Fruit fly (Drosophila melanogaster): ENCODE results near the gene Ndc1.
A peak's percentile ranks its signal among the peaks of the same experiment; 100 is the strongest.

The Ndc1 gene

DNA sequence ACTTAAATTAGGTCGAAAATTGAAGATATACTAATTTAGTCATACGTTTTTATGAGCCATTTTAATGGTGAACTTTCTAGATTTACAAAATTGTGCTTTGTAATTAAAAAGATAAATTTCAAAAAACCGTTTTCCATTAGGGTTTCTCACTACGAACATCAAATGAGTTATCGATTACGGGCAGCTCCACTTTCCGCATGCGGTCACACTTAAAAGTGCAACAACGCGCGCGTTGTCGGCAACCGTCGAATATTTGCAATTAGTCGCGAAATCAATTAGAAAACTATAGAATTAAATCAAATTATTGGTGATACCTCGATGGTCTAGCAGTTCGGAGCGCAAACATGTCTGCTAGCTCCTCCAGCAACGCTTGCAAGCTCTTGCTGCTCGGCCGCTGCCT lies at the start of gene Ndc1:
Gene Ndc1, plus strand, starts transcription at position 200 of the 400 bp plus-strand sequence.
- TF ChIP-seq CG8478 (optimal IDR thresholded peaks at IDR 0.05) (no peak), CTCF (optimal IDR thresholded peaks at IDR 0.05) (no peak)

DNA sequence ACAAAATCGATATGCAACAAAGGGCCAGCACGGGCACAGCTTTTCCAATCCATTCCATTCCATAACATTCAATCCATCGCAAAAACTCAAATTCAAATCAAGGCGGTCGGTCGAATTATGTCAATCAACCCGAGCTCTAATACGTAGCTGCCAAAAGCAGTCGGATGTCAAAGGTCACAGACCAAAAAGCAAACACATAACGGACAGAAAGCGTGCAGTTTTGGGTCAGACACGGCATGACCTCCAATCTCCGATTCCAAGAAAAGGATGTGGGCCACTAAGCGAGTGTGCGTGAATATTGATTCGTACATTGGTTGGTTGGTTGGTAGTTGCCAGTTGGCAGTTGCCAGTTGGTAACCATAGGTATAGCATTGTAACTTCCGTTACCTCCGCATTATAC lies 49.4 kb upstream of the Ndc1 start:
- TF ChIP-seq CG8478 (optimal IDR thresholded peaks at IDR 0.05): no peak

DNA sequence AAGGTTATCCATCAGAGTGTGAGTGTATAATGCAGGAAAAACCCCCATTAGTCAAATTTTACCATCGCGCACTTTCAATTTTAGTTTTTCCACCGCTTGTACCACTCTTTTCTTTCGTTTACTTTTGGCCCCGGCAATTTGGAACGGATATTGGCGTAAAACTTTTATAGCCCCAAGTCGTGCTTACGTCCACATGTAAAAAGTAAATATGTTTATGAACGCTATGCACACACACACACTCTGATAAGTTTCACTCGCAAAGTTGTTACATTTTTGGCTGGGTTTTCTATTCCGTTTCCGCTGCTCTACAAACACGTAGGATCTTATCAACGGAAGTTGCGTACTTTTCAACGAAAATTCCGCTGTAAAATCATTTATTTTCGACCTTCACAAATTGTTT lies 47.5 kb upstream of the Ndc1 start:
- TF ChIP-seq CG8478 (optimal IDR thresholded peaks at IDR 0.05) (no peak), CTCF (optimal IDR thresholded peaks at IDR 0.05) (no peak)

DNA sequence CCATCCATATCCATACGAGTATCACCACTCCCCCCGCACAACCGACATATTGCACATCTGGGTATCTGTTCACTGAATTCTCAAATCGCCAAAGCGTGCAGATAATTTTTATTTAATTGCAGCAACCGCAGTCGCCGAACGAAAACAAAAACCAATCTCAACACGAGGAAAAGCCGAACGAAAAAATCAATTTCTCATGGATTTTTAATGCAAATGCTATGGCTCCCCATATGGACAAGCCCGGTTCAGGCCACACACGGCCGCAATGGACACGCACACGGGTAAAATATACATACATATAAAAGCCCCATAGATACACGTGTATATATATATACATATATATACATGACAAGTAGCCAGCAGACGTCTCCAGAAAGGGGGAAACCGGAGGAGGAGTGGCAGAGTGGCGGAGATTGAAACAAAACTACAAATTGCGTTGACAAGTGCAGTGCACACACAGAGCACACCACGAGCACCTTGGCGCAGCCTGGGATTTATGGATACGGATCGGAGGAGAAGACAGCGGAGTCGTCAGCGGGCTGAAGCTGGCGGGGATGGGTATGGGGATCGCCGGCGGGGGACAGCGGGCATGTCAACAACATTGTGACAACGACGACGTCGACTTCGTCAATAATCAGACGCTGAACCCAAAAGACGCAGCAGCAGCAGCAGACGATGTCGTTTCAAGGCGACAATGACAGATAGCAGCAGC lies 46.4 kb upstream of the Ndc1 start:
- TF ChIP-seq CG8478 (optimal IDR thresholded peaks at IDR 0.05) (no peak), CTCF (optimal IDR thresholded peaks at IDR 0.05) (no peak)

DNA sequence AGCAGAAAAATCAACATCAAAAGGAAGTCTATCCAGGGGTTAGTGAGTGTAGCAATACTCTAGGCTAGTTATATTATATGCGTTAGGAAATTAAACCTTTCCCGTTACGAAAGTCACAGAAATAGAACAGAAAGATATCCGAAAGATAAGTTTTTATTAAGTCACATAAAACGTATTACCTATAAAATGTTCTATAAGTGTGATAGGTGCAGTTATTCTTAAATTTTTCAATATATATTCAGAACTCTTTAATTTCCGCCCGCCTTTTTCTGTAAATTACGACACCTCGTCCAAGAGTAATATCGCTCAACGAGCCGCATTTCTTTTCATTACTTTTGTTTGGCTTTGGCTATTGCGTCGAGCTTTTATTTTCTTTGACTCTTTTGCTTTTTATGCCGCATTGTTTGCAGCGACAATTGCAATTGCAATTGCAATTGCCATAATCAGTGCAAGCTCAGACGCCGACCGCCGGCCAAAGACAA lies 45.8 kb upstream of the Ndc1 start:
- TF ChIP-seq CTCF (optimal IDR thresholded peaks at IDR 0.05) (no peak), CG8478 (optimal IDR thresholded peaks at IDR 0.05) (no peak)

DNA sequence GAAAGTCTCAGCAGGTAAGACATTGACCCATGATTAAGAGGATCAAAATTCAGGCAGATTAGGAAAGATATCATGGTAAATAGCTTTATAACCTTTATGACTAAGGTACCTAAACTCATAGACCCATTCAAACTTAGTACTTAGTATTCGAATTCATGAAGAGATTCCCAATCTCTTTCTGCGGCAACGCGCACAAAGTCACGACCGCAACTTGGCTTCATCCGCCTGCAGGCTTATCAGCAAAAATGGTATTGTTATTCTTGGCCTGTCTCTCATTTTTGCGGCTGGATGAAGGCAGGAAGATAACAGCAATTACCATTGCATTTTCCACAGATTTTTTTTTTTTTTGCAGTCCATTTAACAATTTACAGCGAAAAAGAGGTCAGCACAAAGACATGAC lies 43.9 kb upstream of the Ndc1 start:
- TF ChIP-seq CTCF (optimal IDR thresholded peaks at IDR 0.05): no peak
- no peak for TF ChIP-seq CG8478 (optimal IDR thresholded peaks at IDR 0.05)

DNA sequence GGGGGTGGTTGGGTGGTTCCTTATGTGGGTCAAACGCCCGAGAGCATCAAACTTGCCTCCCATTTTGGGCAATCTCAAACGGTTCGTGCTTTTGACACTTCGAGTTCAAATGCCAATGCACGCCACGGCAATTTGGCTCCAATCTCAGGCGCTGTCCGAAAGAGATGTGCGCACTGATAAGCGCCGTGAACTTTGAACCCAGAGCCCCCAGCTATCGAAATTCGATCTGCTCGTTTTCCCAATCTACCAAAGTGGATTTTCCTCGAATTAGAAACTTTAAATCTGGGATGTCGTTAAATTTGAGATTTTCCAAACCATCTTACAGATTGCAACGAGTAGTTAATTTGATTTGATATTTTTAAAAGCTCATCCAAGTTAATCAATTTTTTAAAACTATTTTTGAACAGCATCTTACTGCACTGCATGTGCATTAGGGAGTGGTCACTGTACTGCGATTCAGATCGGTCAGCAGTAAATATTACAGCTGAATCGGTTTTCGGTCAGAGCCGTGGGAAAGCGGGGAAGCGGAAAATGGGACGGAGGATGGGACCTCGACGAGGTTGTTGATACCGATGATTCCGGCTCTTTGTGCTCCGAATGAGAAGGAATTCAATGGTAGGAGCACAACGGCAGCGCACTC lies 40.0 kb upstream of the Ndc1 start:
- TF ChIP-seq CG8478 (optimal IDR thresholded peaks at IDR 0.05) (no peak), CTCF (optimal IDR thresholded peaks at IDR 0.05) (no peak)

DNA sequence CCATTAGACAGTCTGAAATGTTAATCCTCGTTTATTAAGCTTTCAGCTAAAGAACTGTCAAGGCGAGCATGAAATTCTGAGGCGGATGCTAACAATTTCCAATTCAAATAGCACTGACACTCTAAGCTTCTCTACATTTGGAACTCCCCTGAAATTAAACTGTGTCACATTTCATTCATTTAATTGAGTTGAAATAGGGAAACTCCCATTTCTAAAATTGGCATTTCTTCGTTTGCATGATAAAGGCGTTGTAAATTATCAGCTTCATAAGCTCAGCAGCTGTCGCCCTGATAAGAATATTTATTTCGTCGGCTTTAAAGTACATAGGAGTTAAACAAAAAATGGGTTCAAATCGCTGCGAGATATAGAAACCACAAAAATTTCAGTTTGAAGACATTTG lies 39.0 kb upstream of the Ndc1 start:
- TF ChIP-seq CTCF (optimal IDR thresholded peaks at IDR 0.05): no peak
- TF ChIP-seq CG8478 (optimal IDR thresholded peaks at IDR 0.05): no peak

DNA sequence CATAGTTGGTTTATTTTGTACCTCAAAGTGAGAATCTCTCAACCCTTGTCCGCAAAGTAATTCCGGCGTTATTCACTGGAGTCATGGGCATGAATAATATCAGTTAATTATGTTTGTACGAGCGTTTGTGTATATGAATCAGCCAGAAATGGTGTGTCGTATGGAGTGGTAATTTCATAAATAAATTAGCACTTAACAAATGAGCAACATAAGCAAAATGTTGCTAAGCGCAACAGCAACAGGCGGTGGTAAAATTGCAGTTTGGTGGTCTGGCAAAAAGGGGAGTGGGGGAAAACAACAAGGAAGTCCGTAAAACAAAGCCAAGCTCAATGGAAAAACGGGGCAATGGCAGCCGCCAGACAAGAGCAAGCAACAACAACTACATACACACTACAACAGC lies 38.5 kb upstream of the Ndc1 start:
- TF ChIP-seq CG8478 (optimal IDR thresholded peaks at IDR 0.05) (no peak), CTCF (optimal IDR thresholded peaks at IDR 0.05) (no peak)

DNA sequence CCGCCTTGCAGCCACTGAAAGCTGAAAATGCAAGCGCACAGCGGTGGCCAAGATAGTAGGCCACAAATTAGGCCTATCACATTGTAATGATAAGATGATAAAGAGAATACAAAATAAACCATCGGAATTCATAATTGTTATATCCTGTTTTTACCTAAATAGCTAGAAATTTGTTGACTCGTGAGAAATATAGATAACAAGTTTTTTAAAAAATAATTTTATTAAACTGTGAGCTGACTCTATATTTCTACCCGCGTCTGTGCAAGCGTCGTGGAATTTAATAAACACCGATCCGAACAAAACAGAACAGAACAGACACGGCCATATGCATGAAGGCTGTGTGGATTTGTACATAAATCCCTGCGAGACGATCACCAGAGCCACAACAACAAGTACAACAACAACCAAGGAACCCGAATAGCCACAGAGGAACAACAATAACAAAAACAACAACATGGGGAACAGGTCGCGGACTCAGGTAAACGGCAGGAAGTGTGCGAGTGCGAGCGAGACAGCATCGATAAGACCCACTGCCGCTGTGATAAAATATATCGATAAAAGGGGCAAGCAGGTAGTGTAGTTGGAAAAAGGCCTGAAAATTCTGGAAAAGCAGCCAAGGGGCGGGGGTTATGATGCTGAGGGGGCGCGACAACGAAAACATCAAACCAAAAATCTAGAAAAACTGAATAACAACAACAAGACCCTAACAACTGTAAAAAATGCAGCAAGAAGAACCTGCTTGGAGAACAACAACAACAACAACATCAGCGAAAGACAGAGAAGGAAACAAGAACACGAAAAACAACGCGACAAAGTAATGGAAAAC lies 37.7 kb upstream of the Ndc1 start:
- TF ChIP-seq CTCF (optimal IDR thresholded peaks at IDR 0.05) (no peak), CG8478 (optimal IDR thresholded peaks at IDR 0.05) (no peak)

DNA sequence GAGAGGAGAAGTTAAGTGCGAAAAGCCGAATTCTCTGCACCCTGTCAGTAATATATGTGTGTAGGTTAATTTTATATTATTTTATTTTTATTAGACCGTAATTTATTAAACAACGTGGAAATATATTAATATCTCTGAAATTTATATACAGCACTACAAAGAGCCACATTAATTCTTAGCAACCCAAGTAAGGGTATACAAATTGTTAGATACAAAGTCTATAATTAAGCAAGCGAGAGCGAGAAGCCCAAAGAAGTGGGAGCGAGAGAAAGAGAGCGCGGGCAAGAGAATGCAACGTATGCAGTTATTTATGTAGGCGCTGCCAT lies 37.1 kb upstream of the Ndc1 start:
- no peak for TF ChIP-seq CTCF (optimal IDR thresholded peaks at IDR 0.05)

DNA sequence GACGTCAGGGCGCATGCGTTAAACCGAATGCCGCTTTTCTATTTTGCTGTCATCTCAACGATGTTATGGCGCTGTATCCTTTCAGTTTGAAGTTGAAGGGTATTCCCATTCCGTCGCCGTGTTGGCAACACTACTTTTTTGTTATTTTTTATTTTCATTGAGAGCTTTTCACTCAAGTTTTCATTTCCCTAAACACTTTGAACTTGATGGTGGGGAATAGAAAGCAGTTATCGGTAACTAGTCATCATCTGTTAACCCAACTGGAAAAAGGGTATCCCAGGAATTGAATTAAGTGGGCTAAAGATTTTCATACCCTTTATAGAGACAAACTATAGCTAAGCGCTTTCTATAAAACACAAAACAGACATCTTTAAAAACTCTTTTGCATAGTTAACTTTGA lies 36.6 kb upstream of the Ndc1 start:
- TF ChIP-seq CG8478 (optimal IDR thresholded peaks at IDR 0.05): no peak
- no peak for TF ChIP-seq CTCF (optimal IDR thresholded peaks at IDR 0.05)

DNA sequence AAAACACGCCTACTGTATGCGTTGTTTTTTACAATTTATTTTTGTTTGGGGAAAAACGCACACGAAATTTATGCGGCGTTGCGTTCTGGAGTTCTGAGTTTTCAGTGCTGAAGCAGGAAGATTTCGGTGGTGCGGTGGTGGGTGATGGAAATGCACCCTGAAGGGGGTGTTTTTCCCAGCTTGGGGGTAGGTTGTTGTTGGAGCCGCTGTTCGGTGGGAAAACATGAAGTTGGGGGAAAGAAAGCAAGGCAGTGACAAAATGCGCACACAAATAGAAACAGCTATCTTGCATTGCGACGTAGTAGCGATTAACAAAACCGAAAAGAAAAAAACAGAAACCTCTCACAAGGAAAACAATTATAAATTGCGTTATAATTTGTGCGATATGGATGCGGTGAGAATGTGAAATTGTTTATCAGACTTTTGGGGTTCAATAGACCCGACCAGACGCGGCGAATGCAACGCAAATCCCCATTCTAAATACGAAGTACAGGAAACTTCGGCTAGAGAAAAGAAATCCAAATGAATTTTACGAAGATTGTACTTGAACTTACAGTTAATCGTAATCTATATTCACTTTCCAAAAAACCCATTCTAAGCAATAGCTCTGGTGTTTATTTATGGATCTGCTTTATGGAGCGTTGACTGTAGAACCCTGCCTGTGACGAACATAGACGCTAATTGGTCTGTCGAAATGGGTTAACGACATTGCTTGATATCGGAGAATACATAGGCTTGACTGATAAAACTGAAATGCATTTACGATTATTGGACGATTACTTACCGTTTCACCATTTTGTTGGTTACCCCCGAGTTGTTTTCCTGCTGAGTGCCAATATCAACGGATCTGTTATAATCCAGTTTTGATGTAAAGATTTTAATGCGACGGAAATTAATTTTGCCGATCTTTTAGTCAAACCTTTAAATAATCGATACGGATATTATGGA lies 35.7 kb upstream of the Ndc1 start:
- TF ChIP-seq CTCF (optimal IDR thresholded peaks at IDR 0.05) (no peak), CG8478 (optimal IDR thresholded peaks at IDR 0.05) (no peak)

DNA sequence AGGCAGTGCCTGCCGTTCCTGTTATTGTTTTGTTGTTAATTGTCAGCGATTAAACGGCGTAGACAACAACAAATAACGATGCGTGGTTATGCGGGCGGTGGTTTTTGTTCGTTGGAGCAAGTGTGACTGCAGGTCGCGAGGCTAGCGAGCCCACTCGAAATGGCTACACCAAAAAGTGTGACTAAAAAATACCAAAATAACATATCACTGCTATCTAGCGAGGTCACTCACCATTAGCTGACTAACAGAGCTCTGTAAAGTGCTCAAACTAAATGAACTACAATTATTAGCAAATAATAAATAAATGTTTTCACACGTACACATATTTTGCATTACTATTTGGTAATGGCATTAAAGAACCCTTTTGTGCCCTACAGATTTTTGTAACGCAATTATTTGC lies 34.3 kb upstream of the Ndc1 start, which contains the start of gene Pli:
Gene Pli, minus strand, starts transcription at position 131 of the 400 bp plus-strand sequence.
- TF ChIP-seq CG8478 (optimal IDR thresholded peaks at IDR 0.05) (no peak), CTCF (optimal IDR thresholded peaks at IDR 0.05) (peak; percentile 59 to 63)

DNA sequence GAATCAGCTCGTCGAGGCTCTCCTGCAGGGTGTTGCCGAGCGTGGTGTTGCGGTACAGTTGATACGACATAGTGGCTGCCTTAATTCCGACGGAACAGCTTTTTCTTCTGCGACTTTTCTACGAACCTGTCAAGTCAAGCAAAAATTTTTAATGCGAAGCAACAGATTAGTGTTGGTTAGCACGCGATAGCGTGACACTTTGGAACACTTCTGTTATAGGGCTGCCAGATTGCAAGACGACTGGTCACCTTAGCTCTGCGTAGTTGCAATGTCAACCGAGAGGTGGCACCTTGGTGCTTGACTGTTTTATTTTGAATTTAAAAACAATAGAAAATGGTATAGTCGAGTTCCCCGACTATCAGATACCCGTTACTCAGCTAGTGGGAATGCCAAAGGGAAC lies 33.3 kb upstream of the Ndc1 start, which contains the start of gene TfIIA-S:
Gene TfIIA-S, minus strand, starts transcription at position 175 of the 400 bp plus-strand sequence.
- TF ChIP-seq CG8478 (optimal IDR thresholded peaks at IDR 0.05): no peak
- peak; percentile 97 to 98 for TF ChIP-seq CTCF (optimal IDR thresholded peaks at IDR 0.05)
